Worm (Caenorhabditis elegans) whole organism, midembryonic: Measurements from ENCODE around the gene atg-4.2.

ENCODE experiments used
- T22C8.4 ChIP-seq: fragments of 200-800 bp; sonication (Bioruptor generic); IDR thresholded peaks from 2 replicates; pipeline ENCODE4 v1.3.6; 2022; ENCODE audit warnings: missing genetic modification characterization, missing compliant biosample characterization
- cog-1 ChIP-seq: sonication (generic microtip); optimal IDR thresholded peaks from 2 replicates; lab custom pipeline; 2016; ENCODE audit warnings: missing genetic modification characterization, missing compliant biosample characterization
- klf-2 ChIP-seq: fragments of 200-800 bp; sonication (Bioruptor generic); conservative IDR thresholded peaks from 2 replicates; pipeline ENCODE4 v1.3.6; 2022; ENCODE audit warnings: missing genetic modification reagents, missing genetic modification characterization, missing compliant biosample characterization
- med-1 ChIP-seq: sonication (generic microtip); optimal IDR thresholded peaks from 2 replicates; lab custom pipeline; 2017; ENCODE audit warnings: missing genetic modification characterization, mild to moderate bottlenecking, missing compliant biosample characterization, antibody characterized with exemption, missing genetic modification reagents; ENCODE audit not compliant: insufficient read depth
- ref-1 ChIP-seq: fragments of 200-800 bp; sonication (Bioruptor generic); conservative IDR thresholded peaks from 2 replicates; pipeline ENCODE4 v1.3.6; 2022; ENCODE audit warnings: missing genetic modification reagents, missing genetic modification characterization, missing compliant biosample characterization
- tab-1 ChIP-seq: fragments of 200-800 bp; sonication (Bioruptor generic); IDR thresholded peaks from 2 replicates; pipeline ENCODE4 v1.3.6; 2022; ENCODE audit warnings: missing genetic modification characterization, missing compliant biosample characterization
- ztf-23 ChIP-seq: fragments of 200-800 bp; sonication (Bioruptor generic); IDR thresholded peaks from 2 replicates; pipeline ENCODE4 v1.3.6; 2022; ENCODE audit warnings: missing genetic modification reagents, missing genetic modification characterization, missing compliant biosample characterization

DNA sequence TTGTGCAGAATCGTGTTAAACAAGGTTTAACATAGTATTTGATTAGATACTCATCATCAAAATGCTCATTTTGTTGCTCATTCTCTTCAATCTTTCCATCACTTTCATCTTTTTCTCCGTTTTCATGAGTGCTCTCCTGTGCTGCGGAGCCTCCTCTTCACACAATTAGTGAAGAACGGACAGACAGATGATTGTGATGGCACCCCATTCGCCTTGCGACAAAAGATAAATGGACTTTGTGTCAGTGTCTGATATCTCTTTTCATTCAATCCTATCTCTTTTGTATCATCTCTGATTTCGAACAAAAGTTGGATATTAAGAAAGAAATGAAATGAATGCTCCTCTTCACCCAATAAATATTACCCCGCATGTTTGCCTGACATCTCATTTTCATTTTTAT lies 42.5 kb downstream of the atg-4.2 start:
- TF ChIP-seq cog-1 (tag; lab: Kevin White, UChicago), result no peak
- TF ChIP-seq klf-2 (GFP tag; lab: Robert Waterston, UW), result no peak
- no peak for TF ChIP-seq T22C8.4 (GFP tag; lab: Robert Waterston, UW)
- TF ChIP-seq med-1 (GFP tag; lab: Kevin White, UChicago), result no peak
- no peak for TF ChIP-seq ztf-23 (GFP tag; lab: Robert Waterston, UW)
- no peak for TF ChIP-seq tab-1 (GFP tag; lab: Robert Waterston, UW)
- no peak for TF ChIP-seq ref-1 (GFP tag; lab: Robert Waterston, UW)
